Worm (Caenorhabditis elegans) whole organism, L3 larva: ENCODE measurements around the gene che-2.
A peak's percentile ranks its signal among the peaks of the same experiment; 100 is the strongest.

Experiments
- R02D3.7 ChIP-seq: fragments of 150-350 bp; optimal IDR thresholded peaks from 2 replicates; lab custom pipeline; 2014; ENCODE audit warnings: missing biosample characterization, missing genetic modification characterization
- ZK546.5 ChIP-seq: sonication (generic microtip); optimal IDR thresholded peaks from 2 replicates; lab custom pipeline; 2017; ENCODE audit warnings: missing biosample characterization, missing genetic modification characterization
- aly-2 ChIP-seq: fragments of 150-350 bp; optimal IDR thresholded peaks from 2 replicates; lab custom pipeline; 2014; ENCODE audit warnings: missing biosample characterization, missing genetic modification characterization
- ama-1 ChIP-seq: fragments of 150-350 bp; optimal IDR thresholded peaks from 2 replicates; lab custom pipeline; 2018
- ceh-82 ChIP-seq: fragments of 150-350 bp; optimal IDR thresholded peaks from 2 replicates; lab custom pipeline; 2014; ENCODE audit warnings: missing biosample characterization, missing genetic modification characterization
- ceh-9 ChIP-seq: sonication (generic microtip); optimal IDR thresholded peaks from 2 replicates; lab custom pipeline; 2018; ENCODE audit warnings: missing biosample characterization, missing genetic modification characterization
- egl-27 ChIP-seq: sonication (generic microtip); optimal IDR thresholded peaks from 4 replicates; lab custom pipeline; 2017; ENCODE audit warnings: missing biosample characterization, missing genetic modification reagents, missing genetic modification characterization
- egl-5 ChIP-seq: fragments of 150-350 bp; optimal IDR thresholded peaks from 2 replicates; lab custom pipeline; 2017; ENCODE audit warnings: missing biosample characterization, missing genetic modification reagents, missing genetic modification characterization, inconsistent platforms
- elt-1 ChIP-seq: fragments of 150-350 bp; optimal IDR thresholded peaks from 2 replicates; lab custom pipeline; 2014; ENCODE audit warnings: missing biosample characterization, missing genetic modification characterization
- elt-2 ChIP-seq: sonication (generic microtip); optimal IDR thresholded peaks from 2 replicates; lab custom pipeline; 2016; ENCODE audit warnings: missing genetic modification reagents, mild to moderate bottlenecking, missing genetic modification characterization, missing compliant biosample characterization
- elt-3 ChIP-seq, 3 experiments: fragments of 150-350 bp in 1 of 3; sonication (generic microtip) in 2 of 3; optimal IDR thresholded peaks; 2 replicates in 2 of 3; 4 replicates in 1 of 3; lab custom pipeline; 2014 to 2017; ENCODE audit warnings: missing biosample characterization in 3 of 3, missing genetic modification characterization in 3 of 3
- eor-1 ChIP-seq, 2 experiments: fragments of 150-350 bp; optimal IDR thresholded peaks; 2 replicates each; lab custom pipeline; 2014 to 2018; ENCODE audit warnings: missing biosample characterization in 2 of 2, missing genetic modification characterization in 2 of 2
- fkh-10 ChIP-seq: sonication (generic microtip); optimal IDR thresholded peaks from 2 replicates; lab custom pipeline; 2017; ENCODE audit warnings: missing biosample characterization, missing genetic modification reagents, missing genetic modification characterization
- fkh-2 ChIP-seq: fragments of 150-350 bp; optimal IDR thresholded peaks from 2 replicates; lab custom pipeline; 2014; ENCODE audit warnings: missing biosample characterization, missing genetic modification reagents, missing genetic modification characterization
- jun-1 ChIP-seq: fragments of 150-350 bp; optimal IDR thresholded peaks from 2 replicates; lab custom pipeline; 2014; ENCODE audit warnings: missing biosample characterization, missing genetic modification reagents, missing genetic modification characterization
- lin-15B ChIP-seq: fragments of 150-350 bp; optimal IDR thresholded peaks from 2 replicates; lab custom pipeline; 2014; ENCODE audit warnings: missing biosample characterization, missing genetic modification characterization
- lsy-12 ChIP-seq: sonication (generic microtip); optimal IDR thresholded peaks from 2 replicates; lab custom pipeline; 2016; ENCODE audit warnings: mild to moderate bottlenecking, missing genetic modification characterization, missing compliant biosample characterization
- mdl-1 ChIP-seq: fragments of 150-350 bp; optimal IDR thresholded peaks from 2 replicates; lab custom pipeline; 2014; ENCODE audit warnings: missing biosample characterization, missing genetic modification characterization
- mml-1 ChIP-seq: fragments of 150-350 bp; sonication (generic microtip); optimal IDR thresholded peaks from 3 replicates; lab custom pipeline; 2014; ENCODE audit warnings: missing biosample characterization, missing genetic modification characterization
- nfya-1 ChIP-seq: sonication (generic microtip); optimal IDR thresholded peaks from 2 replicates; lab custom pipeline; 2017; ENCODE audit warnings: missing genetic modification characterization, mild to moderate bottlenecking, missing compliant biosample characterization, antibody characterized with exemption, moderate library complexity; ENCODE audit not compliant: insufficient read depth
- nhr-11 ChIP-seq: fragments of 150-350 bp; optimal IDR thresholded peaks from 2 replicates; lab custom pipeline; 2014; ENCODE audit warnings: missing biosample characterization, missing genetic modification characterization
- nhr-12 ChIP-seq: fragments of 150-350 bp; optimal IDR thresholded peaks from 2 replicates; lab custom pipeline; 2014; ENCODE audit warnings: missing biosample characterization, missing genetic modification characterization
- nhr-23 ChIP-seq: fragments of 150-350 bp; optimal IDR thresholded peaks from 2 replicates; lab custom pipeline; 2014; ENCODE audit warnings: missing biosample characterization, missing genetic modification reagents, missing genetic modification characterization
- nhr-237 ChIP-seq: fragments of 150-350 bp; optimal IDR thresholded peaks from 2 replicates; lab custom pipeline; 2014; ENCODE audit warnings: missing biosample characterization, missing genetic modification characterization
- nhr-25 ChIP-seq: sonication (generic microtip); optimal IDR thresholded peaks from 2 replicates; lab custom pipeline; 2017; ENCODE audit warnings: missing biosample characterization, missing genetic modification characterization
- nhr-28 ChIP-seq: fragments of 150-350 bp; optimal IDR thresholded peaks from 2 replicates; lab custom pipeline; 2014; ENCODE audit warnings: missing biosample characterization, missing genetic modification characterization
- nhr-67 ChIP-seq: fragments of 150-350 bp; optimal IDR thresholded peaks from 2 replicates; lab custom pipeline; 2014; ENCODE audit warnings: missing biosample characterization, missing genetic modification characterization
- nhr-76 ChIP-seq: fragments of 150-350 bp; sonication (generic microtip); optimal IDR thresholded peaks from 5 replicates; lab custom pipeline; 2014; ENCODE audit warnings: missing biosample characterization, missing genetic modification characterization
- nhr-77 ChIP-seq: fragments of 150-350 bp; optimal IDR thresholded peaks from 2 replicates; lab custom pipeline; 2014; ENCODE audit warnings: missing biosample characterization, missing genetic modification characterization
- pha-4 ChIP-seq: fragments of 150-350 bp; optimal IDR thresholded peaks from 2 replicates; lab custom pipeline; 2014; ENCODE audit warnings: missing biosample characterization, missing genetic modification reagents, missing genetic modification characterization
- pqm-1 ChIP-seq: fragments of 150-350 bp; optimal IDR thresholded peaks from 2 replicates; lab custom pipeline; 2017; ENCODE audit warnings: missing biosample characterization, missing genetic modification characterization, inconsistent platforms
- skn-1 ChIP-seq: fragments of 150-350 bp; optimal IDR thresholded peaks from 2 replicates; lab custom pipeline; 2014; ENCODE audit warnings: missing biosample characterization, missing genetic modification characterization
- snpc-4 ChIP-seq: fragments of 150-350 bp; optimal IDR thresholded peaks from 2 replicates; lab custom pipeline; 2014; ENCODE audit warnings: missing biosample characterization, missing genetic modification characterization
- tbx-2 ChIP-seq: sonication (generic microtip); optimal IDR thresholded peaks from 2 replicates; lab custom pipeline; 2016; ENCODE audit warnings: mild to moderate bottlenecking, missing genetic modification characterization, missing compliant biosample characterization
- unc-39 ChIP-seq: sonication (generic microtip); optimal IDR thresholded peaks from 4 replicates; lab custom pipeline; 2017; ENCODE audit warnings: missing biosample characterization, missing genetic modification characterization
- unc-62 ChIP-seq: fragments of 150-350 bp; sonication (generic microtip); optimal IDR thresholded peaks from 4 replicates; lab custom pipeline; 2014; ENCODE audit warnings: missing biosample characterization, missing genetic modification reagents, missing genetic modification characterization
- zag-1 ChIP-seq: fragments of 150-350 bp; optimal IDR thresholded peaks from 2 replicates; lab custom pipeline; 2014; ENCODE audit warnings: missing biosample characterization, missing genetic modification characterization
- ztf-11 ChIP-seq: fragments of 150-350 bp; optimal IDR thresholded peaks from 2 replicates; lab custom pipeline; 2014; ENCODE audit warnings: missing biosample characterization, missing genetic modification characterization

The che-2 gene

ce11 chrX:481150-481549 lies at the start of gene che-2:
Gene che-2, plus strand, starts transcription at chrX:481450.
- TF ChIP-seq nhr-67 (tag; lab: Kevin White, UChicago) (no peak), ZK546.5 (tag; lab: Kevin White, UChicago) (no peak), nhr-77 (tag; lab: Kevin White, UChicago) (no peak), unc-39 (tag; lab: Kevin White, UChicago) (no peak), unc-62 (no peak), elt-1 (no peak), nhr-28 (tag; lab: Kevin White, UChicago) (no peak), egl-5 (tag; lab: Kevin White, UChicago) (no peak), ceh-82 (tag; lab: Kevin White, UChicago) (no peak), snpc-4 (tag; lab: Kevin White, UChicago) (no peak), fkh-10 (GFP tag; lab: Kevin White, UChicago) (no peak), lsy-12 (tag; lab: Kevin White, UChicago) (no peak), nhr-12 (tag; lab: Kevin White, UChicago) (no peak)

- peak; percentile 69 for TF ChIP-seq nfya-1 (tag; lab: Kevin White, UChicago)
- no peak for TF ChIP-seq nhr-23 (tag; lab: Kevin White, UChicago)
- TF ChIP-seq, all 47 proteins: peak for 1
These were observed 49.7 kb upstream of the che-2 start for ce11 chrX:431596-431995.

ce11 chrX:433029-433693 lies 48.1 kb upstream of the che-2 start:
- TF ChIP-seq nhr-25 (tag; lab: Kevin White, UChicago) (peak; percentile 77), nfya-1 (tag; lab: Kevin White, UChicago) (peak; percentile 48), nhr-12 (tag; lab: Kevin White, UChicago) (no peak), mml-1 (no peak), elt-1 (peak; percentile 23), nhr-23 (tag; lab: Kevin White, UChicago) (peak; percentile 55), ama-1 (lab: Kevin White, UChicago) (peak; percentile 48)

ce11 chrX:433747-434146 lies 47.5 kb upstream of the che-2 start, which contains the start of gene dve-1:
Gene dve-1, minus strand, starts transcription at chrX:433812.
- TF ChIP-seq fkh-10 (GFP tag; lab: Kevin White, UChicago) (no peak), nfya-1 (tag; lab: Kevin White, UChicago) (peak; percentile 93)

- no peak for TF ChIP-seq fkh-2 (tag; lab: Kevin White, UChicago)
- peak; percentile 55 for TF ChIP-seq elt-2 (tag; lab: Kevin White, UChicago)
- no peak for TF ChIP-seq nhr-11 (tag; lab: Kevin White, UChicago)
- TF ChIP-seq pqm-1: peak; percentile 71
- peak; percentile 7 for TF ChIP-seq pha-4 (tag; lab: Kevin White, UChicago)
- no peak for TF ChIP-seq mdl-1 (tag; lab: Kevin White, UChicago)
- TF ChIP-seq nhr-67 (tag; lab: Kevin White, UChicago): no peak
- no peak for TF ChIP-seq ZK546.5 (tag; lab: Kevin White, UChicago)
- TF ChIP-seq jun-1 (tag; lab: Kevin White, UChicago): peak; percentile 22
- no peak for TF ChIP-seq R02D3.7 (tag; lab: Kevin White, UChicago)
- TF ChIP-seq, all 47 proteins: peak for 4
These were observed 42.9 kb upstream of the che-2 start for ce11 chrX:438396-438795.

- no peak for TF ChIP-seq jun-1 (tag; lab: Kevin White, UChicago)
- no peak for TF ChIP-seq nhr-25 (tag; lab: Kevin White, UChicago)
- peak; percentile 46 for TF ChIP-seq pqm-1
- TF ChIP-seq tbx-2: no peak
- TF ChIP-seq unc-62: no peak
- no peak for TF ChIP-seq zag-1 (tag; lab: Kevin White, UChicago)
- no peak for TF ChIP-seq snpc-4 (tag; lab: Kevin White, UChicago)
- peak; percentile 73 for TF ChIP-seq elt-2 (tag; lab: Kevin White, UChicago)
These were observed 42.2 kb upstream of the che-2 start for ce11 chrX:439031-439430.

ce11 chrX:440420-440819 lies 40.8 kb upstream of the che-2 start:
- TF ChIP-seq jun-1 (tag; lab: Kevin White, UChicago) (peak; percentile 68), skn-1 (tag; lab: Kevin White, UChicago) (peak; percentile 0), aly-2 (no peak), nhr-67 (tag; lab: Kevin White, UChicago) (no peak), elt-2 (tag; lab: Kevin White, UChicago) (peak; percentile 97), pqm-1 (peak; percentile 93), ceh-9 (tag; lab: Kevin White, UChicago) (no peak), elt-3 (tag; optimal IDR thresholded peaks at IDR 0.05; lab: Kevin White, UChicago) (no peak), pha-4 (tag; lab: Kevin White, UChicago) (peak; percentile 13), mml-1 (no peak), nhr-76 (tag; lab: Kevin White, UChicago) (no peak), ztf-11 (tag; lab: Kevin White, UChicago) (no peak), unc-39 (tag; lab: Kevin White, UChicago) (no peak), egl-27 (tag; lab: Kevin White, UChicago) (no peak), nhr-237 (tag; lab: Kevin White, UChicago) (no peak), eor-1 (tag; optimal IDR thresholded peaks at IDR 0.05; lab: Kevin White, UChicago) (no peak), nfya-1 (tag; lab: Kevin White, UChicago) (peak; percentile 1), lin-15B (tag; lab: Kevin White, UChicago) (no peak)
